Fruit fly (Drosophila melanogaster): ENCODE measurements around the gene Ald1.

Gene Ald1

DNA sequence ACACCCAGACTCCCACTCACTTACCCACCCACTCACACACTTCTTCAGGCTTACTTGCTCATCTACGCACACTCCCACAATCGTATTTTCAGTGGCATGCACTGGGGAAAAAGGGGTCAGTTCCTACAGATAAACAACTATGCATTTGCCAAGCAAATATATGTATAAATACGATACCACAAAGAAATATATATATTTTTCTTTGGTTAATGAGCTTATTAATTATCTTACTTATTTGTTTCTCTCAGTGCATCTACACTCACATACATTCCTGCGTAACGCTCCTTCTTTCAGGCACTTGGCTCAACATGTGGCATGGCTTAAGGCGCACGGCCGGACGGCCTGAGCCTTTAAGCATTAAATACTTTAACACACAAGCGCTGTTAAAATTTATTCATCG is 19.0 kb upstream of the Ald1 start:
- TF ChIP-seq danr (GFP tag; IDR thresholded peaks at IDR 0.05), result no peak
- no peak for TF ChIP-seq CG4707 (GFP tag; optimal IDR thresholded peaks at IDR 0.05)
- TF ChIP-seq CG7745 (tag; optimal IDR thresholded peaks at IDR 0.05), result no peak
- TF ChIP-seq CG31388 (GFP tag; optimal IDR thresholded peaks at IDR 0.05), result no peak
- TF ChIP-seq pum (GFP tag; optimal IDR thresholded peaks at IDR 0.05), result no peak
- TF ChIP-seq CG12659 (GFP tag; optimal IDR thresholded peaks at IDR 0.05), result peak; percentile 33
- no peak for TF ChIP-seq CG10979 (tag; optimal IDR thresholded peaks at IDR 0.05)
- TF ChIP-seq NFAT (GFP tag; IDR thresholded peaks at IDR 0.05), result 0 out of 2 replicates have a peak, but pooled peaks have one; percentile 18
- peak; percentile 38 for TF ChIP-seq CG10209 (GFP tag; optimal IDR thresholded peaks at IDR 0.05)
- TF ChIP-seq ftz-f1 (GFP tag; optimal IDR thresholded peaks at IDR 0.05), result no peak
- no peak for TF ChIP-seq Hmx (GFP tag; optimal IDR thresholded peaks at IDR 0.05)
- no peak for TF ChIP-seq fd64A (GFP tag; optimal IDR thresholded peaks at IDR 0.05)
- no peak for TF ChIP-seq Spps (tag; optimal IDR thresholded peaks at IDR 0.05)
- TF ChIP-seq Abd-B (GFP tag; optimal IDR thresholded peaks at IDR 0.05), result no peak
- TF ChIP-seq MTF-1 (GFP tag; optimal IDR thresholded peaks at IDR 0.05; ENCODE audit: borderline replicate concordance), result no peak
- peak; percentile 52; the same call in 1 of the 2 replicates for TF ChIP-seq CG14441 (GFP tag; IDR thresholded peaks at IDR 0.05)
- TF ChIP-seq br (optimal IDR thresholded peaks at IDR 0.05), result no peak
- TF ChIP-seq ap (GFP tag; IDR thresholded peaks at IDR 0.05), result peak; percentile 27; the same call in 1 of the 2 replicates
- TF ChIP-seq Rfx (GFP tag; IDR thresholded peaks at IDR 0.05), result peak; percentile 74
- TF ChIP-seq usp (GFP tag; optimal IDR thresholded peaks at IDR 0.05), result no peak
- TF ChIP-seq CG1529 (GFP tag; optimal IDR thresholded peaks at IDR 0.05), result no peak
- no peak for TF ChIP-seq unc-4 (GFP tag; IDR thresholded peaks at IDR 0.05; ENCODE audit: partially characterized antibody)
- TF ChIP-seq YL-1 (GFP tag; optimal IDR thresholded peaks at IDR 0.05), result no peak
- no peak for TF ChIP-seq Xrp1 (GFP tag; IDR thresholded peaks at IDR 0.05)
- TF ChIP-seq Asciz (GFP tag; optimal IDR thresholded peaks at IDR 0.05), result peak; percentile 28
- TF ChIP-seq CTCF (GFP tag; optimal IDR thresholded peaks at IDR 0.05), result no peak
- TF ChIP-seq GATAe (GFP tag; conservative IDR thresholded peaks at IDR 0.05), result no peak
- TF ChIP-seq TFAM (GFP tag; optimal IDR thresholded peaks at IDR 0.05), result no peak
- TF ChIP-seq Bgb (GFP tag; IDR thresholded peaks at IDR 0.05; ENCODE audit: partially characterized antibody), result no peak
- no peak for TF ChIP-seq bsh (GFP tag; optimal IDR thresholded peaks at IDR 0.05)
- TF ChIP-seq fd3F (GFP tag; optimal IDR thresholded peaks at IDR 0.05), result no peak
- peak; percentile 38 for TF ChIP-seq BtbVII (GFP tag; optimal IDR thresholded peaks at IDR 0.05)
- TF ChIP-seq CG14050 (GFP tag; IDR thresholded peaks at IDR 0.05), result peak; percentile 47; the same call in 1 of the 3 replicates
- no peak for TF ChIP-seq jigr1 (GFP tag; IDR thresholded peaks at IDR 0.05)
- no peak for TF ChIP-seq CG30020 (tag; optimal IDR thresholded peaks at IDR 0.05)
- no peak for TF ChIP-seq dm (GFP tag; optimal IDR thresholded peaks at IDR 0.05)
- TF ChIP-seq Elba2 (GFP tag; optimal IDR thresholded peaks at IDR 0.05), result no peak
- TF ChIP-seq CG18011 (GFP tag; optimal IDR thresholded peaks at IDR 0.05), result no peak
- TF ChIP-seq tap (tag; optimal IDR thresholded peaks at IDR 0.05), result peak; percentile 36
- TF ChIP-seq CG31441 (GFP tag; IDR thresholded peaks at IDR 0.05), result no peak
- TF ChIP-seq Kr (GFP tag; optimal IDR thresholded peaks at IDR 0.05), result no peak
- no peak for TF ChIP-seq wdn (GFP tag; IDR thresholded peaks at IDR 0.05)
- TF ChIP-seq zfh1 (GFP tag; IDR thresholded peaks at IDR 0.05), result no peak; the same call in 2 of the 3 replicates
- TF ChIP-seq CG14965 (GFP tag; optimal IDR thresholded peaks at IDR 0.05; ENCODE audit: borderline replicate concordance), result no peak
- no peak for TF ChIP-seq B-H2 (GFP tag; optimal IDR thresholded peaks at IDR 0.05)
- no peak for TF ChIP-seq hkb (optimal IDR thresholded peaks at IDR 0.05)
- TF ChIP-seq hkb (GFP tag; IDR thresholded peaks at IDR 0.05), result no peak
- TF ChIP-seq CG11504 (tag; optimal IDR thresholded peaks at IDR 0.05), result peak; percentile 68
- TF ChIP-seq Hr3 (GFP tag; optimal IDR thresholded peaks at IDR 0.05), result no peak
- no peak for TF ChIP-seq CG2116 (GFP tag; optimal IDR thresholded peaks at IDR 0.05)
- TF ChIP-seq ERR (GFP tag; optimal IDR thresholded peaks at IDR 0.05), result no peak
- TF ChIP-seq Oli (tag; optimal IDR thresholded peaks at IDR 0.05), result peak; percentile 29
- TF ChIP-seq Dip2 (GFP tag; IDR thresholded peaks at IDR 0.05), result no peak
